Worm (Caenorhabditis elegans) whole organism, midembryonic: ENCODE results near the gene T22B7.22.

ENCODE experiments used
- flt-1 ChIP-seq: fragments of 200-800 bp; sonication (Bioruptor generic); IDR thresholded peaks from 2 replicates; pipeline ENCODE4 v1.3.6; 2022; ENCODE audit warnings: missing genetic modification characterization, missing compliant biosample characterization
- klf-2 ChIP-seq: fragments of 200-800 bp; sonication (Bioruptor generic); conservative IDR thresholded peaks from 2 replicates; pipeline ENCODE4 v1.3.6; 2022; ENCODE audit warnings: missing genetic modification reagents, missing genetic modification characterization, missing compliant biosample characterization
- med-1 ChIP-seq: sonication (generic microtip); optimal IDR thresholded peaks from 2 replicates; lab custom pipeline; 2017; ENCODE audit warnings: missing genetic modification characterization, mild to moderate bottlenecking, missing compliant biosample characterization, antibody characterized with exemption, missing genetic modification reagents; ENCODE audit not compliant: insufficient read depth
- tab-1 ChIP-seq: fragments of 200-800 bp; sonication (Bioruptor generic); IDR thresholded peaks from 2 replicates; pipeline ENCODE4 v1.3.6; 2022; ENCODE audit warnings: missing genetic modification characterization, missing compliant biosample characterization
- ztf-23 ChIP-seq: fragments of 200-800 bp; sonication (Bioruptor generic); IDR thresholded peaks from 2 replicates; pipeline ENCODE4 v1.3.6; 2022; ENCODE audit warnings: missing genetic modification reagents, missing genetic modification characterization, missing compliant biosample characterization

DNA sequence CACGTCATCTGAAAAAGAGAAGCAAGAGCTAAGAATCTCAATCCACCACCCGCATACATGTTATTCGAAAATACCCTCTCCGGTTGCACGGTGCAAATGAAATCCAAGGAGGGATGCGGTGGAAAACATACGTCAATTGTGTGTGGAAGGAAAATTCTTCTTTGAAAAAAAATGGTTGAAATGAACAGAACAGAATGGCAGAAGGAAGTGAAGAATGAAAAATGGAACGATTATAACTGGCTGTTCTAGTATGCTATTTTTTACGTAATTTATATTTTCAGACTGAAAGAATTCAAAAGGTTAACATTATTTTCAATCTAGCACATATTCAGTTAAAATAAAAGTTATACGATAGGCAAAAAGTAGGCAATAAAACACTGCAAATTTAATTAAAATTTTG is 43.8 kb upstream of the T22B7.22 start:
- no peak for TF ChIP-seq klf-2 (GFP tag; lab: Robert Waterston, UW)
- no peak for TF ChIP-seq med-1
- TF ChIP-seq flt-1 (GFP tag; lab: Robert Waterston, UW), result no peak
- no peak for TF ChIP-seq tab-1
- no peak for TF ChIP-seq ztf-23 (GFP tag; lab: Robert Waterston, UW)
